Fruit fly (Drosophila melanogaster): Measurements from ENCODE around the gene CG4022.

CG4022 gene

DNA sequence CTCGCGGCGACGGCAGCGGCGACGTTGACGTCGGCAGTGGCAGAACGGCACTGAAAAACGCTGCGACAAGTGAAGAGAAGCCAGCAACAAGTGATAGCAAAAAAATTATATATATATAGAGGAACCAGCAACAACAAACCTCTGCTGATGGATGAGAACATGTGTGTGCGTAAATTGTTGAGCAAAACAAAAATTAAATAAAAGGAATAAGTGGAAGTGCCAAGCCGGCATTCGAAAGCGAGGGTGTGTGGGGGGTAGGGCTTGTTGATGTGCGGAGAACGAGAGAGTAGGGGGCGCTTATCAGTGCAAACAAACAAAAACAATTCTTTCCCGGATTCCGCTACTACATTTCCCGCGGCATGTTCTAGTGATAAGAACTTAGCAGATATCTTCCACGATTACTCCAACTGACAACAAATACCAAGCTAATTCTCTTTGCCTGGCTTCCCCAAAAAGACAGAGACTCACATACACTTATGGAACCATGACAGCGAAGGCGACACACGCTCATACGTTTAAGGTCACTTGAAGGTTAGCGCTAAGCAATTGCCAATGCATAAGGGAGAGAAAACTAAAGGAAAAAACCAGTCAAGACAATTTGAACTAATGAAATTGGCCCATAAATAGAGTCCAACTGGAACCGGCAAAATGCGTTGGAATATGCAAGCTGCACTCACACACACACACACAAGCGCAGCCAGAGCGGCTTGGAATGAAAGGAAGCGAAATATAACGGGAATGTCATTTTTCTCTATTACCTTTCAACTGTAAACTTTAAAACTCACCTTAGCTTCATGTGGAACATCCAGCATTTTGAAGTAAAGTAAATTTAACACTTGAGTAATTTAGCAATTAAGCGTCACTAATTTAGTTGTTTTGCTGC is 52.6 kb downstream of the CG4022 start (continued):
- TF ChIP-seq ttk (GFP tag; IDR thresholded peaks at IDR 0.05) (no peak), bigmax (GFP tag; optimal IDR thresholded peaks at IDR 0.05) (no peak), NfI (GFP tag; optimal IDR thresholded peaks at IDR 0.05) (no peak), CG2889 (GFP tag; IDR thresholded peaks at IDR 0.05) (no peak), maf-S (GFP tag; optimal IDR thresholded peaks at IDR 0.05) (no peak), gro (GFP tag; optimal IDR thresholded peaks at IDR 0.05) (no peak), Myb (GFP tag; optimal IDR thresholded peaks at IDR 0.05) (no peak), sisA (GFP tag; IDR thresholded peaks at IDR 0.05) (no peak), CG12744 (GFP tag; optimal IDR thresholded peaks at IDR 0.05) (no peak), H15 (GFP tag; IDR thresholded peaks at IDR 0.05) (no peak), CG30431 (GFP tag; optimal IDR thresholded peaks at IDR 0.05) (no peak), Med (GFP tag) (no peak), CG1024 (GFP tag; IDR thresholded peaks at IDR 0.05) (no peak), CG12219 (GFP tag; optimal IDR thresholded peaks at IDR 0.05) (no peak), bab2 (GFP tag; optimal IDR thresholded peaks at IDR 0.05) (no peak), CG8089 (GFP tag; optimal IDR thresholded peaks at IDR 0.05) (no peak), CG4328 (GFP tag; optimal IDR thresholded peaks at IDR 0.05) (no peak), sd (tag; optimal IDR thresholded peaks at IDR 0.05) (peak; percentile 87), Vsx1 (GFP tag; optimal IDR thresholded peaks at IDR 0.05) (peak; percentile 75), corto (GFP tag; optimal IDR thresholded peaks at IDR 0.05) (peak; percentile 64), sens (GFP tag) (no peak), Opbp (GFP tag; IDR thresholded peaks at IDR 0.05; ENCODE audit: partially characterized antibody) (no peak), onecut (GFP tag; IDR thresholded peaks at IDR 0.05) (no peak), tin (GFP tag; optimal IDR thresholded peaks at IDR 0.05) (no peak), CG17361 (GFP tag; IDR thresholded peaks at IDR 0.05) (no peak), CG30403 (GFP tag; optimal IDR thresholded peaks at IDR 0.05) (no peak)

Measured in whole organism, embryonic.